Fruit fly (Drosophila melanogaster) whole organism, prepupa: ENCODE data around the gene teq.

ENCODE experiments used
- Blimp-1 ChIP-seq: fragments of 200-800 bp; sonication (Bioruptor generic); optimal IDR thresholded peaks from 3 replicates; lab custom pipeline; 2017; ENCODE audit warnings: missing biosample characterization, missing genetic modification characterization, mild to moderate bottlenecking, moderate library complexity, missing genetic modification reagents
- CG11294 ChIP-seq: fragments of 200-800 bp; sonication (Bioruptor generic); IDR thresholded peaks from 2 replicates; pipeline ENCODE4 v1.3.6; 2022; ENCODE audit warnings: missing biosample characterization, missing genetic modification characterization
- CG11762 ChIP-seq: fragments of 200-800 bp; sonication (Bioruptor generic); optimal IDR thresholded peaks from 3 replicates; lab custom pipeline; 2016; ENCODE audit warnings: missing biosample characterization, missing genetic modification characterization; ENCODE audit not compliant: insufficient read depth
- CG11902 ChIP-seq: fragments of 200-800 bp; sonication (Bioruptor generic); optimal IDR thresholded peaks from 3 replicates; lab custom pipeline; 2016; ENCODE audit warnings: missing biosample characterization, missing genetic modification characterization
- CG15336 ChIP-seq: fragments of 200-800 bp; sonication (Bioruptor generic); IDR thresholded peaks from 2 replicates; pipeline ENCODE4 v1.3.6; 2022; ENCODE audit warnings: missing biosample characterization, missing genetic modification characterization
- CG1621 ChIP-seq: fragments of 200-800 bp; sonication (Bioruptor generic); optimal IDR thresholded peaks from 3 replicates; lab custom pipeline; 2018; ENCODE audit warnings: missing biosample characterization, mild to moderate bottlenecking, missing genetic modification characterization
- CG16779 ChIP-seq: fragments of 200-800 bp; sonication (Bioruptor generic); optimal IDR thresholded peaks from 3 replicates; lab custom pipeline; 2017; ENCODE audit warnings: missing biosample characterization, mild to moderate bottlenecking, missing genetic modification characterization
- CG3032 ChIP-seq: fragments of 200-800 bp; optimal IDR thresholded peaks from 2 replicates; lab custom pipeline; 2019; ENCODE audit warnings: missing biosample characterization, mild to moderate bottlenecking, missing genetic modification characterization, moderate library complexity
- CG32006 ChIP-seq: fragments of 200-800 bp; sonication (Bioruptor generic); optimal IDR thresholded peaks from 3 replicates; lab custom pipeline; 2017; ENCODE audit warnings: missing biosample characterization, mild to moderate bottlenecking, missing genetic modification characterization
- CG34406 ChIP-seq: fragments of 200-800 bp; sonication (Bioruptor generic); optimal IDR thresholded peaks from 3 replicates; lab custom pipeline; 2016; ENCODE audit warnings: missing biosample characterization, missing genetic modification characterization
- CG4318 ChIP-seq: fragments of 200-800 bp; sonication (Bioruptor generic); optimal IDR thresholded peaks from 3 replicates; lab custom pipeline; 2017; ENCODE audit warnings: missing biosample characterization, mild to moderate bottlenecking, missing genetic modification characterization
- CG6163 ChIP-seq: fragments of 200-800 bp; sonication (Bioruptor generic); IDR thresholded peaks from 3 replicates; pipeline ENCODE4 v1.3.6; 2022; ENCODE audit warnings: missing biosample characterization, missing genetic modification characterization
- CG6792 ChIP-seq: fragments of 200-800 bp; sonication (Bioruptor generic); optimal IDR thresholded peaks from 3 replicates; lab custom pipeline; 2016; ENCODE audit warnings: missing biosample characterization, missing genetic modification characterization
- CG6808 ChIP-seq: fragments of 200-800 bp; sonication (Bioruptor generic); optimal IDR thresholded peaks from 3 replicates; lab custom pipeline; 2017; ENCODE audit warnings: missing biosample characterization, missing genetic modification characterization, mild to moderate bottlenecking, moderate library complexity, missing genetic modification reagents
- CG7368 ChIP-seq: fragments of 200-800 bp; sonication (Bioruptor generic); optimal IDR thresholded peaks from 3 replicates; lab custom pipeline; 2016; ENCODE audit warnings: missing biosample characterization, missing genetic modification characterization
- CG8119 ChIP-seq: fragments of 200-800 bp; sonication (Bioruptor generic); IDR thresholded peaks from 3 replicates; pipeline ENCODE4 v1.3.6; 2022; ENCODE audit warnings: missing biosample characterization, missing genetic modification characterization
- CG8632 ChIP-seq: fragments of 200-800 bp; sonication (Bioruptor generic); optimal IDR thresholded peaks from 3 replicates; lab custom pipeline; 2016; ENCODE audit warnings: missing biosample characterization, missing genetic modification characterization
- CG9139 ChIP-seq: fragments of 200-800 bp; sonication (Bioruptor generic); optimal IDR thresholded peaks from 3 replicates; lab custom pipeline; 2017; ENCODE audit warnings: missing biosample characterization, mild to moderate bottlenecking, missing genetic modification characterization
- Eip75B ChIP-seq: fragments of 200-800 bp; sonication (Bioruptor generic); optimal IDR thresholded peaks from 3 replicates; lab custom pipeline; 2016; ENCODE audit warnings: missing biosample characterization, missing genetic modification characterization
- Eip78C ChIP-seq: fragments of 200-800 bp; sonication (Bioruptor generic); peaks from one replicate; lab custom pipeline; 2016; ENCODE audit warnings: missing biosample characterization, missing genetic modification characterization
- Ets96B ChIP-seq: fragments of 200-800 bp; optimal IDR thresholded peaks from 2 replicates; lab custom pipeline; 2019; ENCODE audit warnings: missing biosample characterization, mild to moderate bottlenecking, missing genetic modification characterization, moderate library complexity
- Gug ChIP-seq: fragments of 200-800 bp; sonication (Bioruptor generic); IDR thresholded peaks from 2 replicates; pipeline ENCODE4 v1.3.6; 2022; ENCODE audit warnings: missing biosample characterization, missing genetic modification characterization
- Hr38 ChIP-seq: sonication (Bioruptor generic); optimal IDR thresholded peaks from 2 replicates; lab custom pipeline; 2016; ENCODE audit warnings: missing biosample characterization, missing genetic modification characterization
- Hr39 ChIP-seq: fragments of 200-800 bp; sonication (Bioruptor generic); optimal IDR thresholded peaks from 2 replicates; lab custom pipeline; 2016; ENCODE audit warnings: missing biosample characterization, missing genetic modification characterization
- Hr4 ChIP-seq: fragments of 200-800 bp; sonication (Bioruptor generic); optimal IDR thresholded peaks from 3 replicates; lab custom pipeline; 2016; ENCODE audit warnings: missing biosample characterization, missing genetic modification characterization
- Lpt ChIP-seq: fragments of 200-800 bp; sonication (Bioruptor generic); optimal IDR thresholded peaks from 3 replicates; lab custom pipeline; 2016; ENCODE audit warnings: missing biosample characterization, missing genetic modification characterization
- Met ChIP-seq: fragments of 200-800 bp; sonication (Bioruptor generic); optimal IDR thresholded peaks from 3 replicates; lab custom pipeline; 2016; ENCODE audit warnings: missing biosample characterization, missing genetic modification characterization
- OdsH ChIP-seq: fragments of 200-800 bp; sonication (Bioruptor generic); optimal IDR thresholded peaks from 3 replicates; lab custom pipeline; 2016; ENCODE audit warnings: missing biosample characterization, missing genetic modification characterization
- Smox ChIP-seq: fragments of 200-800 bp; sonication (Bioruptor generic); optimal IDR thresholded peaks from 3 replicates; lab custom pipeline; 2016; ENCODE audit warnings: missing biosample characterization, missing genetic modification characterization
- Sox102F ChIP-seq: fragments of 200-800 bp; sonication (Bioruptor generic); optimal IDR thresholded peaks from 2 replicates; lab custom pipeline; 2016; ENCODE audit warnings: missing biosample characterization, mild to moderate bottlenecking, missing genetic modification characterization
- Sox14 ChIP-seq: fragments of 200-800 bp; sonication (Bioruptor generic); optimal IDR thresholded peaks from 3 replicates; lab custom pipeline; 2016; ENCODE audit warnings: missing biosample characterization, missing genetic modification characterization
- Sox15 ChIP-seq: fragments of 200-800 bp; sonication (Bioruptor generic); optimal IDR thresholded peaks from 3 replicates; lab custom pipeline; 2016; ENCODE audit warnings: missing biosample characterization, missing genetic modification characterization
- acj6 ChIP-seq: fragments of 200-800 bp; sonication (Bioruptor generic); optimal IDR thresholded peaks from 3 replicates; lab custom pipeline; 2016; ENCODE audit warnings: missing biosample characterization, missing genetic modification characterization
- cyc ChIP-seq: fragments of 200-800 bp; sonication (Bioruptor generic); optimal IDR thresholded peaks from 3 replicates; lab custom pipeline; 2016; ENCODE audit warnings: missing biosample characterization, missing genetic modification characterization
- dac ChIP-seq: fragments of 200-800 bp; sonication (Bioruptor generic); optimal IDR thresholded peaks from 2 replicates; lab custom pipeline; 2017; ENCODE audit warnings: missing biosample characterization, mild to moderate bottlenecking, missing genetic modification characterization
- dsx ChIP-seq: fragments of 200-800 bp; optimal IDR thresholded peaks from 3 replicates; lab custom pipeline; 2019; ENCODE audit warnings: missing biosample characterization, mild to moderate bottlenecking, missing genetic modification characterization, moderate library complexity; ENCODE audit not compliant: poor library complexity, severe bottlenecking
- eg ChIP-seq: fragments of 200-800 bp; sonication (Bioruptor generic); IDR thresholded peaks from 3 replicates; pipeline ENCODE4 v1.3.6; 2022; ENCODE audit warnings: missing biosample characterization, missing genetic modification characterization
- fd59A ChIP-seq: fragments of 200-800 bp; sonication (Bioruptor generic); optimal IDR thresholded peaks from 2 replicates; lab custom pipeline; 2017; ENCODE audit warnings: missing biosample characterization, mild to moderate bottlenecking, missing genetic modification characterization, missing genetic modification reagents
- fd85E ChIP-seq: fragments of 200-800 bp; sonication (Bioruptor generic); optimal IDR thresholded peaks from 3 replicates; lab custom pipeline; 2016; ENCODE audit warnings: missing biosample characterization, missing genetic modification characterization
- lz ChIP-seq: fragments of 200-800 bp; sonication (Bioruptor generic); optimal IDR thresholded peaks from 3 replicates; lab custom pipeline; 2016; ENCODE audit warnings: missing biosample characterization, missing genetic modification characterization
- net ChIP-seq: fragments of 200-800 bp; sonication (Bioruptor generic); optimal IDR thresholded peaks from 3 replicates; lab custom pipeline; 2016; ENCODE audit warnings: missing biosample characterization, missing genetic modification characterization
- pdm3 ChIP-seq: fragments of 200-800 bp; sonication (Bioruptor generic); optimal IDR thresholded peaks from 3 replicates; lab custom pipeline; 2016; ENCODE audit warnings: missing biosample characterization, missing genetic modification characterization
- svp ChIP-seq: fragments of 200-800 bp; sonication (Bioruptor generic); peaks from one replicate; lab custom pipeline; 2016; ENCODE audit warnings: missing biosample characterization, missing genetic modification characterization
- topi ChIP-seq: fragments of 200-800 bp; sonication (Bioruptor generic); optimal IDR thresholded peaks from 3 replicates; lab custom pipeline; 2016; ENCODE audit warnings: missing biosample characterization, missing genetic modification characterization
- vri ChIP-seq: fragments of 200-800 bp; sonication (Bioruptor generic); optimal IDR thresholded peaks from 3 replicates; lab custom pipeline; 2016; ENCODE audit warnings: missing biosample characterization, mild to moderate bottlenecking, missing genetic modification characterization

The teq gene

DNA sequence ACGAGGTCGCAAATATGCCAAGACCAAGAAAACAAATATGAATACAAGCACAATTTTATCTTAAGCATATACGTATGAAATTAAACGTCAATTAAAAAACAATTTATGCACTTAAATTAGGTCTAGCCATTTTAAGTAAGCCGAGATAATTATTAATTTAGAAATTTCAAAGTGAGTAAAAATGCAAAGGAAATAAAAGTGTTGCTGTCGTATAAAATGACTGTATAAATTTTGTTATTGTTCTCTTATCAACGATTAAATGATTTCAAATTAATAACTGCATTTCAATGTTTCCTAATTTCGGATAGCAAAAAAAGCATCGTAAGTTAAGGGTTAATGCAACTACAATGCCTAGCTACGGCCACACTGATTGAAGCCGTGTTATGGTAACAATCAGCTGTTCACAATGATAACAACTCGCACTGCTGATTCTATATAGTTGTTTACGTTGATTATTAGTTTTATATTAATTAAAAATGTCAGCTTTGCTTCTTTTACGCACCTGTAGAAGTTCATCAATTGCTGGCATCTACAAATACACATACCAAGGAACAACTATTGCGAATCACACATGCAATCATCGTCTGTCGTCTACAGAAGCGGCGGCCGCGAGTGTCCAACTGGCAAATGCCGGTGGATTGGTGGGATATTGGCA lies 1.6 kb upstream of the teq start, which contains the start of the genes CG4911 and CG4942 (continued):
- no peak for TF ChIP-seq Smox (GFP tag; lab: Kevin White, UChicago)
- peak; percentile 74 for TF ChIP-seq pdm3 (GFP tag; lab: Kevin White, UChicago)
- TF ChIP-seq CG32006 (GFP tag; lab: Kevin White, UChicago) = peak; percentile 76
- peak; percentile 57 for TF ChIP-seq Gug (GFP tag; lab: Robert Waterston, UW)
- TF ChIP-seq fd59A (GFP tag; lab: Kevin White, UChicago) = peak; percentile 15
- peak; percentile 28; the same call in 1 of the 2 replicates for TF ChIP-seq CG11294 (GFP tag; lab: Robert Waterston, UW)
- TF ChIP-seq CG34406 (GFP tag; lab: Kevin White, UChicago) = peak; percentile 48
- TF ChIP-seq eg (GFP tag; lab: Robert Waterston, UW) = peak; percentile 81
- TF ChIP-seq Met = peak; percentile 68
- TF ChIP-seq lz = peak; percentile 60
- no peak for TF ChIP-seq CG1621 (tag; lab: Kevin White, UChicago)
- TF ChIP-seq CG4318 (GFP tag; lab: Kevin White, UChicago) = peak; percentile 37
- TF ChIP-seq Hr38 = no peak
- TF ChIP-seq Eip78C (GFP tag; lab: Kevin White, UChicago) = peak; percentile 51
- peak; percentile 67 for TF ChIP-seq OdsH
- TF ChIP-seq CG9139 (GFP tag; lab: Kevin White, UChicago) = no peak
- no peak for TF ChIP-seq net (GFP tag; lab: Kevin White, UChicago)
- peak; percentile 48 for TF ChIP-seq topi (GFP tag; lab: Kevin White, UChicago)
- peak; percentile 47 for TF ChIP-seq CG11762 (GFP tag; lab: Kevin White, UChicago)
- peak; percentile 46 for TF ChIP-seq CG6792 (GFP tag; lab: Kevin White, UChicago)
- TF ChIP-seq CG15336 = peak; percentile 52; the same call in 1 of the 2 replicates
- TF ChIP-seq dac (GFP tag; lab: Kevin White, UChicago) = no peak
- peak; percentile 65 for TF ChIP-seq vri
- peak; percentile 18 for TF ChIP-seq Blimp-1 (GFP tag; lab: Kevin White, UChicago)
- peak; percentile 82 for TF ChIP-seq Hr4 (GFP tag; lab: Kevin White, UChicago)

- no peak for TF ChIP-seq cyc (GFP tag; lab: Kevin White, UChicago)
- peak; percentile 88 for TF ChIP-seq svp (GFP tag; lab: Kevin White, UChicago)
Observed at dm6 chr3L:9074882-9075281, 439 bp downstream of the teq start.

DNA sequence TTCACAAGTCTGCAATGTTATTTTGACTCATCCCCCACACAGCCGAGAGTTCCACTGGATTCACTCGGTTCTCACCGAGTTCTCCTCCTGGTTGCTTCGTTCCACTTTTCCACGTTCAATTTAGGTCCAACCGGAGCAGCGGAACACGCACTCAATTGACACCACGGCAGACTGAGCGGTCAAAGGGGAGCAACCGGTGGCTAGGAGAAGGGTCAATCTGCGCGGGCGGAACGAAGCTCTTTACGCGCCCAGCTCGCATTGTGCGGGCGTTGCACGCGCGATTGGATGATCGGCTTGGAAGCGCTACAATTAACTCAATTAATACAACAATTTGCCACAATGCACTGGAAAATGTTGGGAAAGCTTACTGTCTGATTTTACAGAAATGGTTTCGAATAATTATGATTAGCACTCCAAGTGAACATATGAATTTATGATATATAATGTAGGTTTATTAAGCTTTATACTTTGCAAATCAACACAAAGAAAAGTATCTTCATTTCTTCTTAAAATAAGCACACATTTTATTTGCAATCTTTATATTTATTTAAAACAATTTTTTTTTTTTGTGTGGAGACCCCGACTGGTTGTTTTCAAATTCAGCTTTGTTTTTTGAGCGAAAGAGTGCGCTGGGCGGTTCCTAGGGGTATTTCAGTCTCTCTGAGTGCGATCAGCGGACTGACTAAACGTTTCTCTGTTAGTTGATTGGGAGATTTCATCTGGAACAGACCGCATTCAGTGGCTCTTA lies 18.1 kb downstream of the teq start, which contains the start of gene CG32032:
Gene CG32032, plus strand, starts transcription at position 698 of the 748 bp plus-strand sequence.
- peak; percentile 59; the same call in 1 of the 3 replicates for TF ChIP-seq eg (GFP tag; lab: Robert Waterston, UW)
- peak; percentile 13 for TF ChIP-seq CG6792 (GFP tag; lab: Kevin White, UChicago)
- TF ChIP-seq Sox14 (GFP tag; lab: Kevin White, UChicago) = no peak
- no peak for TF ChIP-seq Blimp-1 (GFP tag; lab: Kevin White, UChicago)
- TF ChIP-seq Sox102F (GFP tag; lab: Kevin White, UChicago) = no peak
- TF ChIP-seq Lpt = no peak
- peak; percentile 21 for TF ChIP-seq net (GFP tag; lab: Kevin White, UChicago)
- no peak for TF ChIP-seq dsx (GFP tag; lab: Kevin White, UChicago)
- TF ChIP-seq CG7368 = no peak
- peak; percentile 18 for TF ChIP-seq CG8632
- TF ChIP-seq Sox15 (GFP tag; lab: Kevin White, UChicago) = no peak
- no peak for TF ChIP-seq CG1621 (tag; lab: Kevin White, UChicago)
- peak; percentile 34 for TF ChIP-seq Smox (GFP tag; lab: Kevin White, UChicago)
- peak; percentile 14 for TF ChIP-seq CG16779 (tag; lab: Kevin White, UChicago)
- TF ChIP-seq acj6 (GFP tag; lab: Kevin White, UChicago) = peak; percentile 34
- peak; percentile 51; the same call in 1 of the 3 replicates for TF ChIP-seq CG8119 (GFP tag; lab: Robert Waterston, UW)
- TF ChIP-seq pdm3 (GFP tag; lab: Kevin White, UChicago) = peak; percentile 9
- no peak for TF ChIP-seq CG11902 (GFP tag; lab: Kevin White, UChicago)
- peak; percentile 11 for TF ChIP-seq CG6808 (GFP tag; lab: Kevin White, UChicago)
- TF ChIP-seq Hr39 (GFP tag; lab: Kevin White, UChicago) = no peak
- TF ChIP-seq vri = no peak
- no peak for TF ChIP-seq fd59A (GFP tag; lab: Kevin White, UChicago)
- TF ChIP-seq CG32006 (GFP tag; lab: Kevin White, UChicago) = peak; percentile 64
- TF ChIP-seq topi (GFP tag; lab: Kevin White, UChicago) = no peak
- TF ChIP-seq Eip75B (GFP tag; lab: Kevin White, UChicago) = no peak
- TF ChIP-seq CG6163 (GFP tag; lab: Robert Waterston, UW) = 0 out of 3 replicates have a peak, but pooled peaks have one; percentile 32
- no peak for TF ChIP-seq CG3032 (tag; lab: Kevin White, UChicago)
- TF ChIP-seq Ets96B = no peak
- TF ChIP-seq CG11762 (GFP tag; lab: Kevin White, UChicago) = no peak
- TF ChIP-seq fd85E (GFP tag; lab: Kevin White, UChicago) = no peak
